Worm (Caenorhabditis elegans): Measurements from ENCODE around the gene srh-119.

DNA sequence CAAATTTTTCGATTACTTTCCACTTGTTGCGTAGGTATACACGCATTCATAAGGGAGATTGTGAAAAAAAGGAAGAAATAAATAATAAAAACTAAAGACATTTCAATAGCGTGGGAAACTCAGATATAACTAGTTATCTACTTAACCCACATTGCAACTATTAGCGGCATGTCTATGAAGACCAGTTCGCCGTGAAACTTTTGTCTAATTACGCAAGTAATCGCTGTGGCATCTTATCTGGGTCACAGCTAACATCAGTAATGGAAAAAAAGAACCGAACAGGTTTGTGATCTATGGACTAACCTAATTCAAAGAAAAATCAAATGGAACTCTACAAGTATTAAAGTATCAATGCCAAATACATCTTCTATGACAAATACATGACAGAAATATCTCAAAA lies 41.0 kb downstream of the srh-119 start, which contains the start of gene clec-241:
- TF ChIP-seq ztf-23 (GFP tag; IDR thresholded peaks at IDR 0.05): no peak
- no peak for TF ChIP-seq T22C8.4 (GFP tag; IDR thresholded peaks at IDR 0.05)
- TF ChIP-seq med-1 (GFP tag; optimal IDR thresholded peaks at IDR 0.05; ENCODE audit: insufficient read depth): no peak
- TF ChIP-seq ref-1 (GFP tag; conservative IDR thresholded peaks at IDR 0.05): no peak

Data from whole organism, midembryonic.